Worm (Caenorhabditis elegans) whole organism, young adult: ENCODE results near the gene pek-1.
A peak's percentile ranks its signal among the peaks of the same experiment; 100 is the strongest.

Experiments
- B0019.2 ChIP-seq: fragments of 200-800 bp; sonication (Bioruptor generic); conservative IDR thresholded peaks from 2 replicates; pipeline ENCODE4 v1.3.6; 2022; ENCODE audit warnings: missing genetic modification reagents, missing genetic modification characterization, missing compliant biosample characterization
- F22D6.2 ChIP-seq: sonication (generic microtip); optimal IDR thresholded peaks from 2 replicates; lab custom pipeline; 2016; ENCODE audit warnings: mild to moderate bottlenecking, missing genetic modification characterization, missing compliant biosample characterization
- F57C9.4 ChIP-seq: sonication (generic microtip); optimal IDR thresholded peaks from 2 replicates; lab custom pipeline; 2017; ENCODE audit warnings: mild to moderate bottlenecking, missing genetic modification characterization, missing compliant biosample characterization
- T07F8.4 ChIP-seq: sonication (generic microtip); optimal IDR thresholded peaks from 2 replicates; lab custom pipeline; 2016; ENCODE audit warnings: mild to moderate bottlenecking, missing genetic modification characterization, moderate library complexity, missing compliant biosample characterization
- T26A5.8 ChIP-seq: sonication (generic microtip); optimal IDR thresholded peaks from 2 replicates; lab custom pipeline; 2016; ENCODE audit warnings: missing genetic modification characterization, missing compliant biosample characterization
- Y67H2A.10 ChIP-seq: fragments of 200-800 bp; sonication (Bioruptor generic); conservative IDR thresholded peaks from 2 replicates; pipeline ENCODE4 v1.3.6; 2022; ENCODE audit warnings: missing genetic modification reagents, missing genetic modification characterization, missing compliant biosample characterization
- aptf-3 ChIP-seq: fragments of 200-800 bp; sonication (Bioruptor generic); IDR thresholded peaks from 2 replicates; pipeline ENCODE4 v1.3.6; 2022; ENCODE audit warnings: missing genetic modification characterization, missing compliant biosample characterization
- atf-7 ChIP-seq: sonication (generic microtip); optimal IDR thresholded peaks from 2 replicates; lab custom pipeline; 2017; ENCODE audit warnings: mild to moderate bottlenecking, missing genetic modification characterization, missing compliant biosample characterization
- bed-2 ChIP-seq: fragments of 200-800 bp; sonication (Bioruptor generic); IDR thresholded peaks from 2 replicates; pipeline ENCODE4 v1.3.6; 2022; ENCODE audit warnings: missing genetic modification reagents, missing genetic modification characterization, missing compliant biosample characterization
- dox-1 ChIP-seq: fragments of 200-800 bp; sonication (Bioruptor generic); IDR thresholded peaks from 2 replicates; pipeline ENCODE4 v1.3.6; 2022; ENCODE audit warnings: missing genetic modification reagents, missing genetic modification characterization, missing compliant biosample characterization
- dpff-1 ChIP-seq: sonication (generic microtip); optimal IDR thresholded peaks from 2 replicates; lab custom pipeline; 2017; ENCODE audit warnings: mild to moderate bottlenecking, missing genetic modification characterization, missing compliant biosample characterization
- egl-18 ChIP-seq: fragments of 200-800 bp; sonication (Bioruptor generic); IDR thresholded peaks from 2 replicates; pipeline ENCODE4 v1.3.6; 2022; ENCODE audit warnings: missing genetic modification reagents, missing genetic modification characterization, missing compliant biosample characterization
- egl-44 ChIP-seq: fragments of 200-800 bp; sonication (Bioruptor generic); IDR thresholded peaks from 2 replicates; pipeline ENCODE4 v1.3.6; 2022; ENCODE audit warnings: missing genetic modification reagents, missing genetic modification characterization, missing compliant biosample characterization
- ekl-4 ChIP-seq: fragments of 200-800 bp; sonication (Bioruptor generic); IDR thresholded peaks from 2 replicates; pipeline ENCODE4 v1.3.6; 2022; ENCODE audit warnings: missing genetic modification reagents, missing genetic modification characterization, missing compliant biosample characterization
- ets-4 ChIP-seq: fragments of 200-800 bp; sonication (Bioruptor generic); optimal IDR thresholded peaks from 2 replicates; lab custom pipeline; 2018; ENCODE audit warnings: mild to moderate bottlenecking, missing genetic modification characterization, missing compliant biosample characterization
- gei-17 ChIP-seq: fragments of 200-800 bp; sonication (Bioruptor generic); optimal IDR thresholded peaks from 2 replicates; lab custom pipeline; 2018; ENCODE audit warnings: mild to moderate bottlenecking, missing genetic modification characterization, missing compliant biosample characterization
- him-1 ChIP-seq: sonication (generic microtip); optimal IDR thresholded peaks from 2 replicates; lab custom pipeline; 2016; ENCODE audit warnings: missing genotype, missing genetic modification reagents, missing genetic modification characterization, missing compliant biosample characterization
- hmg-1.2 ChIP-seq: fragments of 200-800 bp; sonication (Bioruptor generic); IDR thresholded peaks from 2 replicates; pipeline ENCODE4 v1.3.6; 2022; ENCODE audit warnings: missing genetic modification reagents, missing genetic modification characterization, missing compliant biosample characterization
- lin-40 ChIP-seq: sonication (generic microtip); optimal IDR thresholded peaks from 2 replicates; lab custom pipeline; 2016; ENCODE audit warnings: missing genetic modification characterization, mild to moderate bottlenecking, missing compliant biosample characterization, missing genotype, missing genetic modification reagents
- lsl-1 ChIP-seq: fragments of 200-800 bp; sonication (Bioruptor generic); optimal IDR thresholded peaks from 2 replicates; lab custom pipeline; 2018; ENCODE audit warnings: mild to moderate bottlenecking, missing genetic modification characterization, moderate library complexity, missing compliant biosample characterization
- mes-4 ChIP-seq: sonication (generic microtip); optimal IDR thresholded peaks from 2 replicates; lab custom pipeline; 2016; ENCODE audit warnings: missing genotype, missing genetic modification characterization, missing compliant biosample characterization
- mxl-1 ChIP-seq: sonication (generic microtip); optimal IDR thresholded peaks from 2 replicates; lab custom pipeline; 2016; ENCODE audit warnings: missing genetic modification characterization, missing compliant biosample characterization
- nfya-1 ChIP-seq: sonication (generic microtip); optimal IDR thresholded peaks from 2 replicates; lab custom pipeline; 2017; ENCODE audit warnings: antibody characterized with exemption, missing compliant biosample characterization, missing genetic modification characterization, borderline replicate concordance; ENCODE audit not compliant: insufficient read depth
- nhr-120 ChIP-seq: fragments of 200-800 bp; sonication (Bioruptor generic); IDR thresholded peaks from 2 replicates; pipeline ENCODE4 v1.3.6; 2022; ENCODE audit warnings: missing genetic modification characterization, missing compliant biosample characterization
- nhr-90 ChIP-seq: sonication (generic microtip); optimal IDR thresholded peaks from 2 replicates; lab custom pipeline; 2016; ENCODE audit warnings: missing genotype, mild to moderate bottlenecking, missing genetic modification characterization, missing compliant biosample characterization
- pha-4 ChIP-seq: fragments of 150-350 bp; sonication (generic microtip); optimal IDR thresholded peaks from 2 replicates; lab custom pipeline; 2014; ENCODE audit warnings: missing biosample characterization, missing genetic modification reagents, missing genetic modification characterization
- rpc-1 ChIP-seq, 2 experiments: fragments of 150-350 bp in 1 of 2; sonication (generic microtip) in 1 of 2; optimal IDR thresholded peaks; 2 replicates each; lab custom pipeline; 2014 to 2018; ENCODE audit warnings: missing biosample characterization in 1 of 2, missing genetic modification characterization in 1 of 2, missing genetic modification reagents in 1 of 2, missing genotype in 1 of 2
- snpc-1.3 ChIP-seq: sonication (generic microtip); optimal IDR thresholded peaks from 2 replicates; lab custom pipeline; 2017; ENCODE audit warnings: missing genetic modification characterization, mild to moderate bottlenecking, missing compliant biosample characterization, antibody characterized with exemption, moderate library complexity, missing genotype, missing genetic modification reagents; ENCODE audit not compliant: insufficient read depth
- snpc-3.4 ChIP-seq: sonication (generic microtip); optimal IDR thresholded peaks from 2 replicates; lab custom pipeline; 2017; ENCODE audit warnings: missing genetic modification characterization, mild to moderate bottlenecking, missing compliant biosample characterization, antibody characterized with exemption, moderate library complexity, missing genotype, missing genetic modification reagents
- zfh-2 ChIP-seq: fragments of 200-800 bp; sonication (Bioruptor generic); conservative IDR thresholded peaks from 2 replicates; pipeline ENCODE4 v1.3.6; 2022; ENCODE audit warnings: missing genetic modification reagents, missing genetic modification characterization, missing compliant biosample characterization
- zim-3 ChIP-seq: sonication (generic microtip); optimal IDR thresholded peaks from 2 replicates; lab custom pipeline; 2017; ENCODE audit warnings: mild to moderate bottlenecking, missing genetic modification characterization, moderate library complexity, missing compliant biosample characterization
- ztf-18 ChIP-seq: sonication (generic microtip); optimal IDR thresholded peaks from 2 replicates; lab custom pipeline; 2016; ENCODE audit warnings: missing genotype, mild to moderate bottlenecking, missing genetic modification characterization, missing compliant biosample characterization
- ztf-25 ChIP-seq: fragments of 200-800 bp; sonication (Bioruptor generic); IDR thresholded peaks from 2 replicates; pipeline ENCODE4 v1.3.6; 2022; ENCODE audit warnings: missing genetic modification reagents, missing genetic modification characterization, missing compliant biosample characterization
- ztf-28 ChIP-seq: fragments of 200-800 bp; sonication (Bioruptor generic); IDR thresholded peaks from 2 replicates; pipeline ENCODE4 v1.3.6; 2022; ENCODE audit warnings: missing genetic modification reagents, missing genetic modification characterization, missing compliant biosample characterization

Gene pek-1

DNA sequence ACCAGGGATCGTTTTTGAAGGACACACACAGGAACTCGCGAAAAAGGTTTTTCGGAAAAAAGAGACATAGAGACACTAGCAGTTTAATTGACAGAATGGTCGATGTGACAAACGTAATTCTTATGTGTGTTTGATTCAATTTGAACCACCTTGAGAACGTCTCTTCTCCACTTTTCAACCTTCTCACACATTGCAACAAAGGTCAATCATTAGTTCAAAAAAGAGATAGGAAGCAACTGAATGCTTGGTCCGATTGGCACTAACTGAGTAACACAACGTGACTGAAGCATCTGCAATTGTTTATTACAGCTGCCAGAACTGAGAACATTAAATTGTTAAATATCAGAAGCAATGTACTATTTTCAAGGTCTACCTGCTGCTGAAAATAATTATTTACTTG is 47.4 kb upstream of the pek-1 start:
- TF ChIP-seq ztf-25 (GFP tag; lab: Robert Waterston, UW) (no peak), bed-2 (GFP tag; lab: Robert Waterston, UW) (no peak), mxl-1 (tag; lab: Kevin White, UChicago) (no peak), pha-4 (tag; lab: Kevin White, UChicago) (no peak), egl-44 (GFP tag; lab: Robert Waterston, UW) (no peak), zfh-2 (no peak), dox-1 (GFP tag; lab: Robert Waterston, UW) (no peak), T07F8.4 (no peak), F22D6.2 (tag; lab: Kevin White, UChicago) (no peak), T26A5.8 (tag; lab: Kevin White, UChicago) (no peak), egl-18 (GFP tag; lab: Robert Waterston, UW) (no peak), snpc-3.4 (no peak), hmg-1.2 (GFP tag; lab: Robert Waterston, UW) (no peak), dpff-1 (no peak), ztf-18 (tag; lab: Kevin White, UChicago) (no peak), lsl-1 (GFP tag; lab: Kevin White, UChicago) (no peak), B0019.2 (GFP tag; lab: Robert Waterston, UW) (no peak), mes-4 (tag; lab: Kevin White, UChicago) (no peak)

DNA sequence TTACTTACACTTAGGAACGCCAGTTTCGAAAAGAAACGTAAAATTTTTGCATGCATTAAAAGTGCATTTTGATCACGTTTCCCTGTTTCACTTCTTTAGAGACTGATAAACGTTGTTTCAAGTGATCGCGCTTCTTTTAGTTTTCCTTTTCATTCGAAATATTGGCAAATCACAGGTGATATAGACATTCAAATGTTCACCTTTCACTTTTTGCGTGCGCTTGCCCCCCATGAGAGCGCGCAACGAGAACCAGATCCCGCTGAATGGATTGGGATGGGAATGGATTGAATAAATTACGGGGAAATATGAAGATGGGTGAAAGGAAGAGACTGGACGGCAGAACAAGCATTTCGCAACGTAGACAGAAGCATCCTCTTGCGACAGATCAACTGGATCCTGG is 46.9 kb upstream of the pek-1 start:
- TF ChIP-seq zim-3, result peak; percentile 2
- no peak for TF ChIP-seq lin-40 (tag; lab: Kevin White, UChicago)

DNA sequence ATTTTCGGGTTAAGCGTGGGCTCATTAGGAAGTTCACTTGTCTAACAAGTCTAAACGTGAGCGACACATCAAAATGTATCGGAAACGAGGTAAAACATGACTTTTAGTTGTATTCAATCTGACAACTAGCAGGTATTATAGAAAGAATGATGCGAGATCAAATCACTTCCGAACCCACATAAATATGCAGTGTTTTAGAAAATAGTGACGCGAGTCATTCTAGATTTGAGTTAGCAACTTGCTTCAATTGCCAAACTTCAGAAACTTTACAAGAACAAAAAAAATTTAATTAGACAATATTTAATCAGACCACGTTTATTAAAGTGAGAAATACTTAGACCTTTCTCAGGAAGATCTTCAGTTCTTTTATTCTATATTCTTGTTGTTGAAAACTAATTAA is 42.0 kb upstream of the pek-1 start:
- TF ChIP-seq nfya-1 (no peak), atf-7 (no peak), rpc-1 (optimal IDR thresholded peaks at IDR 0.05; lab: Kevin White, UChicago) (no peak), rpc-1 (tag; optimal IDR thresholded peaks at IDR 0.05; lab: Kevin White, UChicago) (no peak), ztf-28 (GFP tag; lab: Robert Waterston, UW) (no peak), gei-17 (GFP tag; lab: Kevin White, UChicago) (no peak), ekl-4 (GFP tag; lab: Robert Waterston, UW) (no peak), F57C9.4 (tag; lab: Kevin White, UChicago) (no peak), ets-4 (no peak), nhr-90 (no peak), T26A5.8 (tag; lab: Kevin White, UChicago) (no peak), aptf-3 (no peak)
- TF ChIP-seq, all 124 proteins: peak for 0

DNA sequence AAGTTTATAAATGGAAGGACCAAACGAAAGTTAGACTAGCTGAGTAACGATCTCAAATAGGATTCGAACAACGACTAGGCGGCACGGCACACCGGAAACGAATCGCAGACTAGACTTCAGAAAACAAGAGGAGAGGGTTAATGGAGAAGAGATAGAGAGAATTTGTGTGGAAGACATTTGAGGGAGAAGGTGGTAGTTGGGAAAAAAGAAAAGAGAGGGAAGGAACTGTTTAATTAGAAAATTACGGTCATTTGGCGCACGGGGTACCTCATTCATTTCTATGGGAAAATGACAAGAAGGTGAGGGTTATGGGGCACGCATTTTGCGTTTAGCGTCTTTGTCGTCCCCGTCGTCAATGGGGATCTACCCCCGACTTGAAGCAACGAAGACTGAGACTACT is 39.5 kb upstream of the pek-1 start, which contains the start of gene F48C5.2:
F48C5.2 (minus strand) TSS at position 101 of the 400 bp plus-strand sequence.
- no peak for TF ChIP-seq snpc-1.3 (tag; lab: Kevin White, UChicago)

DNA sequence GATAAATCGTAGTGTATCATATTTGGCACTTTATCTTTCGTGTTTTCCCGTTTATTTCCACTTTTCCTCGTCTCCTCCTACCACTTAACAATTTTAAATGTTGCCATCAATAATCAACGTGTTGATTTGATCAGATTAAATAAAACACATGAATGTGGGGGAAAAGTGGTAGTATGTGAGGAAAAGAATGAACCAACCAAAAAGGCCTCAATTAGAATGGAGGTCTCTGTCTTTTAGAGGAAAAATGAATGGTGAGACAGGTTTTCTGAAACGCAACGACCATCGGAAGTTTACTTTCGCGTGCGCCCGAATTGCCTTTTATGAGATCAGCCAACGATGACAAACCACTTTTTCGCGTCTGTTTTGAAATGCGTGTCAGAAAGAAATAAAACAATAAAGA is 37.6 kb upstream of the pek-1 start:
- TF ChIP-seq nhr-120 (GFP tag; lab: Robert Waterston, UW), result no peak
- no peak for TF ChIP-seq dpff-1
- no peak for TF ChIP-seq him-1 (tag; lab: Kevin White, UChicago)
- TF ChIP-seq Y67H2A.10 (GFP tag; lab: Robert Waterston, UW), result no peak
- no peak for TF ChIP-seq dox-1 (GFP tag; lab: Robert Waterston, UW)
- TF ChIP-seq, all 124 proteins: peak for 0
